Worm (Caenorhabditis elegans) whole organism, L4 larva: ENCODE results near the gene F44E2.4.

Experiments
- T26A8.4 ChIP-seq: fragments of 200-800 bp; sonication (Bioruptor generic); IDR thresholded peaks from 2 replicates; pipeline ENCODE4 v1.3.6; 2022; ENCODE audit warnings: missing genetic modification characterization, missing compliant biosample characterization
- ama-1 ChIP-seq: fragments of 150-350 bp; optimal IDR thresholded peaks from 2 replicates; lab custom pipeline; 2014; ENCODE audit warnings: inconsistent platforms, mixed read lengths
- duxl-1 ChIP-seq: sonication (generic microtip); optimal IDR thresholded peaks from 2 replicates; lab custom pipeline; 2016; ENCODE audit warnings: mild to moderate bottlenecking, missing genetic modification characterization, moderate library complexity, missing compliant biosample characterization; ENCODE audit not compliant: poor library complexity
- lin-38 ChIP-seq: fragments of 200-800 bp; sonication (Bioruptor generic); IDR thresholded peaks from 2 replicates; pipeline ENCODE4 v1.3.6; 2022; ENCODE audit warnings: missing genetic modification reagents, missing genetic modification characterization, missing compliant biosample characterization
- lin-39 ChIP-seq: fragments of 150-350 bp; optimal IDR thresholded peaks from 2 replicates; lab custom pipeline; 2014; ENCODE audit warnings: missing biosample characterization, missing genetic modification reagents, missing genetic modification characterization
- mep-1 ChIP-seq: fragments of 150-350 bp; sonication (generic microtip); optimal IDR thresholded peaks from 3 replicates; lab custom pipeline; 2014; ENCODE audit warnings: missing biosample characterization, missing genetic modification characterization
- mxl-3 ChIP-seq: fragments of 200-800 bp; sonication (Bioruptor generic); optimal IDR thresholded peaks from 2 replicates; lab custom pipeline; 2018; ENCODE audit warnings: mild to moderate bottlenecking, missing genetic modification characterization, missing compliant biosample characterization
- nhr-102 ChIP-seq: sonication (generic microtip); optimal IDR thresholded peaks from 2 replicates; lab custom pipeline; 2016; ENCODE audit warnings: mild to moderate bottlenecking, missing genetic modification characterization, moderate library complexity, missing compliant biosample characterization
- nhr-237 ChIP-seq: sonication (generic microtip); optimal IDR thresholded peaks from 2 replicates; lab custom pipeline; 2017; ENCODE audit warnings: missing biosample characterization, missing genetic modification characterization
- nhr-28 ChIP-seq: fragments of 150-350 bp; optimal IDR thresholded peaks from 2 replicates; lab custom pipeline; 2014; ENCODE audit warnings: missing biosample characterization, missing genetic modification characterization
- nhr-76 ChIP-seq: fragments of 150-350 bp; optimal IDR thresholded peaks from 2 replicates; lab custom pipeline; 2014; ENCODE audit warnings: missing biosample characterization, missing genetic modification characterization
- pha-4 ChIP-seq, 2 experiments: fragments of 150-350 bp in 1 of 2; fragments of 200-800 bp in 1 of 2; sonication (Bioruptor generic) in 1 of 2; IDR thresholded peaks in 1 of 2; optimal IDR thresholded peaks in 1 of 2; 2 replicates each; pipeline versions ENCODE4 v1.3.6 to Lab custom; 2014 to 2022; ENCODE audit warnings: missing genetic modification characterization in 2 of 2, missing genetic modification reagents in 2 of 2, missing biosample characterization in 1 of 2, missing compliant biosample characterization in 1 of 2
- unc-62 ChIP-seq, 3 experiments: fragments of 150-350 bp in 1 of 3; sonication (generic microtip); optimal IDR thresholded peaks in 2 of 3; peaks in 1 of 3; 1 replicate in 1 of 3; 2 replicates in 2 of 3; lab custom pipeline; 2014 to 2017; ENCODE audit warnings: missing biosample characterization in 3 of 3, missing genetic modification characterization in 3 of 3, missing genetic modification reagents in 3 of 3, missing genotype in 1 of 3

DNA sequence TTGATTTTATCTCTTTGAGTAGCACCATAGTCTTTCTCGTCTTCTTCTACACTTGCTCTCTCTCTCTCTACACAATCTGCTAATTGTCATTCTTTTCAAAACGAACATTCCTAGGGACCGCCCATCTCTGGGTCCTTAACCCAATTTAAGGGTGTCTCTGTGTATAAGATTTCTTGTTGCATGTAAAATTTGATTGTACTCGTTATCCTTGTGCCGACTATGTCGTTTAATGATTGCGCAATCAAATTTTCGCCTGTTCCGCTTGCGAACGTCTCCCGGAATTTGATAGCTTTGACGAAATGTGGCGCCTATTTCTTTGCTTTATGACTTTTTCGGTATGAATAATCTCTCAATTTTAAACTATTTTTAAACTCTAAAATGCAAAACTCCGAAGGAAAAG lies 27.1 kb downstream of the F44E2.4 start:
- TF ChIP-seq mep-1 (tag; lab: Kevin White, UChicago), result no peak
- TF ChIP-seq nhr-76 (tag; lab: Kevin White, UChicago), result no peak
- no peak for TF ChIP-seq lin-39 (tag; lab: Kevin White, UChicago)
- TF ChIP-seq lin-38 (GFP tag; lab: Robert Waterston, UW), result no peak
- TF ChIP-seq nhr-237 (tag; lab: Kevin White, UChicago), result no peak
- TF ChIP-seq nhr-28 (tag; lab: Kevin White, UChicago), result no peak
- no peak for TF ChIP-seq nhr-102
- no peak for TF ChIP-seq mxl-3 (GFP tag; lab: Kevin White, UChicago)
- no peak for TF ChIP-seq pha-4 (GFP tag; IDR thresholded peaks at IDR 0.05; lab: Robert Waterston, UW)
- no peak for TF ChIP-seq pha-4 (tag; optimal IDR thresholded peaks at IDR 0.05; lab: Kevin White, UChicago)
- no peak for TF ChIP-seq T26A8.4 (GFP tag; lab: Robert Waterston, UW)
- no peak for TF ChIP-seq ama-1 (lab: Kevin White, UChicago)
- TF ChIP-seq duxl-1 (tag; lab: Kevin White, UChicago), result no peak
- peak in 1 of 2 experiments; percentile 68 for TF ChIP-seq unc-62 (GFP tag; optimal IDR thresholded peaks at IDR 0.05 in 1 of 2; lab: Kevin White, UChicago)
- no peak for TF ChIP-seq unc-62 (tag; optimal IDR thresholded peaks at IDR 0.05; lab: Kevin White, UChicago)
